Fruit fly (Drosophila melanogaster) whole organism, embryonic: ENCODE results near the gene Gcna.

Experiments used
- Antp ChIP-seq: fragments of 200-800 bp; sonication (Bioruptor generic); optimal IDR thresholded peaks from 3 replicates; lab custom pipeline; 2016; ENCODE audit warnings: missing biosample characterization, missing genetic modification characterization
- CG10565 ChIP-seq: fragments of 200-800 bp; sonication (Bioruptor generic); optimal IDR thresholded peaks from 3 replicates; lab custom pipeline; 2016; ENCODE audit warnings: missing biosample characterization, mild to moderate bottlenecking, missing genetic modification characterization
- CG11456 ChIP-seq: fragments of 200-800 bp; sonication (Bioruptor generic); IDR thresholded peaks from 3 replicates; pipeline ENCODE4 v1.3.6; 2022; ENCODE audit warnings: missing biosample characterization, missing genetic modification characterization
- CG13296 ChIP-seq: fragments of 200-800 bp; sonication (Bioruptor generic); optimal IDR thresholded peaks from 3 replicates; lab custom pipeline; 2018; ENCODE audit warnings: missing biosample characterization, mild to moderate bottlenecking, missing genetic modification characterization
- CG13624 ChIP-seq: fragments of 200-800 bp; sonication (Bioruptor generic); optimal IDR thresholded peaks from 2 replicates; lab custom pipeline; 2016; ENCODE audit warnings: missing biosample characterization, missing genetic modification characterization
- CG18599 ChIP-seq: fragments of 200-800 bp; sonication (Bioruptor generic); optimal IDR thresholded peaks from 3 replicates; lab custom pipeline; 2017; ENCODE audit warnings: missing biosample characterization, missing genetic modification characterization, mild to moderate bottlenecking, moderate library complexity, missing genetic modification reagents
- CG2678 ChIP-seq: fragments of 200-800 bp; sonication (Bioruptor generic); optimal IDR thresholded peaks from 3 replicates; lab custom pipeline; 2019; ENCODE audit warnings: missing biosample characterization, mild to moderate bottlenecking, missing genetic modification characterization, moderate library complexity
- CG31224 ChIP-seq: fragments of 200-800 bp; sonication (Bioruptor generic); IDR thresholded peaks from 2 replicates; pipeline ENCODE4 v1.3.6; 2022; ENCODE audit warnings: missing biosample characterization, missing genetic modification characterization
- CG31441 ChIP-seq: fragments of 200-800 bp; sonication (Bioruptor generic); IDR thresholded peaks from 2 replicates; pipeline ENCODE4 v1.3.6; 2022; ENCODE audit warnings: missing biosample characterization, missing genetic modification characterization
- CG4820 ChIP-seq: fragments of 200-800 bp; sonication (Bioruptor generic); optimal IDR thresholded peaks from 3 replicates; lab custom pipeline; 2016; ENCODE audit warnings: missing biosample characterization, missing genetic modification characterization
- CG6854 ChIP-seq: fragments of 200-800 bp; sonication (Bioruptor generic); optimal IDR thresholded peaks from 3 replicates; lab custom pipeline; 2017; ENCODE audit warnings: missing biosample characterization, mild to moderate bottlenecking, missing genetic modification characterization
- CG7372 ChIP-seq: fragments of 200-800 bp; sonication (Bioruptor generic); IDR thresholded peaks from 2 replicates; pipeline ENCODE4 v1.3.6; 2022; ENCODE audit warnings: missing biosample characterization, missing genetic modification characterization
- CG7839 ChIP-seq: fragments of 200-800 bp; sonication (Bioruptor generic); optimal IDR thresholded peaks from 3 replicates; lab custom pipeline; 2018; ENCODE audit warnings: missing biosample characterization, mild to moderate bottlenecking, missing genetic modification characterization, moderate library complexity
- CG8924 ChIP-seq: fragments of 200-800 bp; optimal IDR thresholded peaks from 3 replicates; lab custom pipeline; 2019; ENCODE audit warnings: missing biosample characterization, mild to moderate bottlenecking, missing genetic modification characterization, moderate library complexity
- CG9215 ChIP-seq: fragments of 200-800 bp; sonication (Bioruptor generic); IDR thresholded peaks from 2 replicates; pipeline ENCODE4 v1.3.6; 2022; ENCODE audit warnings: missing biosample characterization, missing genetic modification characterization
- CG9876 ChIP-seq: fragments of 200-800 bp; sonication (Bioruptor generic); optimal IDR thresholded peaks from 2 replicates; lab custom pipeline; 2016; ENCODE audit warnings: missing biosample characterization, missing genetic modification characterization
- Dek ChIP-seq: fragments of 200-800 bp; sonication (Bioruptor generic); optimal IDR thresholded peaks from 3 replicates; lab custom pipeline; 2019; ENCODE audit warnings: missing biosample characterization, mild to moderate bottlenecking, missing genetic modification characterization, moderate library complexity
- E2f2 ChIP-seq: fragments of 200-800 bp; sonication (Bioruptor generic); IDR thresholded peaks from 2 replicates; pipeline ENCODE4 v1.3.6; 2022; ENCODE audit warnings: missing biosample characterization, missing genetic modification characterization
- Hey ChIP-seq: fragments of 200-800 bp; sonication (Bioruptor generic); optimal IDR thresholded peaks from 3 replicates; lab custom pipeline; 2018; ENCODE audit warnings: missing biosample characterization, mild to moderate bottlenecking, missing genetic modification characterization
- Lhr ChIP-seq: fragments of 200-800 bp; sonication (Bioruptor generic); optimal IDR thresholded peaks from 3 replicates; lab custom pipeline; 2017; ENCODE audit warnings: mild to moderate bottlenecking, missing biosample characterization, missing genetic modification reagents, missing genetic modification characterization
- Mad ChIP-seq: fragments of 200-800 bp; sonication (Bioruptor generic); optimal IDR thresholded peaks from 2 replicates; lab custom pipeline; 2016; ENCODE audit warnings: missing biosample characterization, missing genetic modification characterization
- Med ChIP-seq: fragments of 200-800 bp; sonication (Bioruptor generic); peaks from one replicate; lab custom pipeline; 2016; ENCODE audit warnings: missing biosample characterization, missing genetic modification characterization, mild to moderate bottlenecking, inconsistent platforms, moderate library complexity
- Optix ChIP-seq: fragments of 200-800 bp; sonication (Bioruptor generic); IDR thresholded peaks from 3 replicates; pipeline ENCODE4 v1.3.6; 2022; ENCODE audit warnings: missing biosample characterization, missing genetic modification characterization
- Pdp1 ChIP-seq, 2 experiments: fragments of 200-800 bp; sonication (Bioruptor generic); optimal IDR thresholded peaks; 3 replicates each; lab custom pipeline; 2016; ENCODE audit warnings: missing biosample characterization in 2 of 2, missing genetic modification characterization in 2 of 2, mild to moderate bottlenecking in 1 of 2, moderate library complexity in 1 of 2
- Ravus ChIP-seq: fragments of 200-800 bp; sonication (Bioruptor generic); IDR thresholded peaks from 2 replicates; pipeline ENCODE4 v1.3.6; 2022; ENCODE audit warnings: missing biosample characterization, missing genetic modification characterization
- Stat92E ChIP-seq, 3 experiments: fragments of >200 bp in 2 of 3; fragments of 200-800 bp in 1 of 3; sonication (Bioruptor generic) in 1 of 3; optimal IDR thresholded peaks; 2 replicates each; lab custom pipeline; 2017 to 2019; ENCODE audit warnings: missing biosample characterization in 3 of 3, missing genetic modification characterization in 3 of 3, mild to moderate bottlenecking in 1 of 3, moderate library complexity in 1 of 3
- TFAM ChIP-seq: fragments of 200-800 bp; sonication (Bioruptor generic); optimal IDR thresholded peaks from 2 replicates; lab custom pipeline; 2017; ENCODE audit warnings: missing biosample characterization, missing genetic modification characterization, inconsistent platforms
- Usf ChIP-seq: fragments of 200-800 bp; sonication (Bioruptor generic); optimal IDR thresholded peaks from 2 replicates; lab custom pipeline; 2017; ENCODE audit warnings: missing genotype, missing biosample characterization, missing genetic modification characterization
- ac ChIP-seq: fragments of 200-800 bp; sonication (Bioruptor generic); optimal IDR thresholded peaks from 3 replicates; lab custom pipeline; 2017; ENCODE audit warnings: missing biosample characterization, mild to moderate bottlenecking, missing genetic modification characterization
- ara ChIP-seq: fragments of 200-800 bp; sonication (Bioruptor generic); IDR thresholded peaks from 2 replicates; pipeline ENCODE4 v1.3.6; 2022; ENCODE audit warnings: missing biosample characterization, missing genetic modification characterization
- az2 ChIP-seq: fragments of 200-800 bp; sonication (Bioruptor generic); optimal IDR thresholded peaks from 3 replicates; lab custom pipeline; 2016; ENCODE audit warnings: missing biosample characterization, missing genetic modification characterization
- chif ChIP-seq, 2 experiments: fragments of 200-800 bp; sonication (Bioruptor generic); optimal IDR thresholded peaks; 3 replicates each; lab custom pipeline; 2016; ENCODE audit warnings: missing biosample characterization in 2 of 2, missing genetic modification characterization in 2 of 2
- chn ChIP-seq: fragments of 200-800 bp; sonication (Bioruptor generic); optimal IDR thresholded peaks from 2 replicates; lab custom pipeline; 2016; ENCODE audit warnings: missing biosample characterization, missing genetic modification characterization
- ci ChIP-seq: fragments of 200-800 bp; sonication (Bioruptor generic); IDR thresholded peaks from 3 replicates; pipeline ENCODE4 v1.3.6; 2022; ENCODE audit warnings: missing biosample characterization, missing genetic modification characterization
- danr ChIP-seq: fragments of 200-800 bp; sonication (Bioruptor generic); IDR thresholded peaks from 2 replicates; pipeline ENCODE4 v1.3.6; 2022; ENCODE audit warnings: missing biosample characterization, missing genetic modification characterization
- dimm ChIP-seq: fragments of 200-800 bp; sonication (Bioruptor generic); IDR thresholded peaks from 2 replicates; pipeline ENCODE4 v1.3.6; 2022; ENCODE audit warnings: missing biosample characterization, missing genetic modification characterization
- gfzf ChIP-seq: fragments of 200-800 bp; sonication (Bioruptor generic); optimal IDR thresholded peaks from 2 replicates; lab custom pipeline; 2016; ENCODE audit warnings: missing biosample characterization, mild to moderate bottlenecking, missing genetic modification characterization, moderate library complexity
- hbn ChIP-seq: fragments of 200-800 bp; sonication (Bioruptor generic); IDR thresholded peaks from 2 replicates; pipeline ENCODE4 v1.3.6; 2022; ENCODE audit warnings: missing biosample characterization, missing genetic modification characterization; ENCODE audit not compliant: partially characterized antibody
- knrl ChIP-seq: fragments of 200-800 bp; sonication (Bioruptor generic); IDR thresholded peaks from 3 replicates; pipeline ENCODE4 v1.3.6; 2022; ENCODE audit warnings: missing biosample characterization, missing genetic modification characterization; ENCODE audit not compliant: partially characterized antibody
- lab ChIP-seq: fragments of 200-800 bp; sonication (Bioruptor generic); optimal IDR thresholded peaks from 3 replicates; lab custom pipeline; 2017; ENCODE audit warnings: missing biosample characterization, missing genetic modification characterization, mild to moderate bottlenecking, moderate library complexity, missing genetic modification reagents
- lola ChIP-seq, 3 experiments: fragments of >200 bp in 2 of 3; fragments of 200-800 bp in 1 of 3; sonication (Bioruptor generic) in 1 of 3; optimal IDR thresholded peaks; 2 replicates each; lab custom pipeline; 2017 to 2019; ENCODE audit warnings: missing biosample characterization in 3 of 3, missing genetic modification characterization in 3 of 3, mild to moderate bottlenecking in 1 of 3, moderate library complexity in 1 of 3
- pb ChIP-seq: fragments of 200-800 bp; sonication (Bioruptor generic); optimal IDR thresholded peaks from 3 replicates; lab custom pipeline; 2016; ENCODE audit warnings: missing biosample characterization, missing genetic modification characterization
- peb ChIP-seq: fragments of 200-800 bp; sonication (Bioruptor generic); IDR thresholded peaks from 2 replicates; pipeline ENCODE4 v1.3.6; 2022; ENCODE audit warnings: missing biosample characterization, missing genetic modification characterization
- ro ChIP-seq: fragments of 200-800 bp; sonication (Bioruptor generic); IDR thresholded peaks from 2 replicates; pipeline ENCODE4 v1.3.6; 2022; ENCODE audit warnings: missing biosample characterization, missing genetic modification characterization
- salm ChIP-seq: fragments of 200-800 bp; sonication (Bioruptor generic); optimal IDR thresholded peaks from 2 replicates; lab custom pipeline; 2018; ENCODE audit warnings: missing biosample characterization, mild to moderate bottlenecking, missing genetic modification characterization
- schlank ChIP-seq: fragments of 200-800 bp; sonication (Bioruptor generic); optimal IDR thresholded peaks from 2 replicates; lab custom pipeline; 2018; ENCODE audit warnings: missing biosample characterization, mild to moderate bottlenecking, missing genetic modification characterization
- scrt ChIP-seq: fragments of 200-800 bp; sonication (Bioruptor generic); optimal IDR thresholded peaks from 2 replicates; lab custom pipeline; 2018; ENCODE audit warnings: missing biosample characterization, mild to moderate bottlenecking, missing genetic modification characterization, moderate library complexity
- sima ChIP-seq: fragments of 200-800 bp; sonication (Bioruptor generic); optimal IDR thresholded peaks from 2 replicates; lab custom pipeline; 2016; ENCODE audit warnings: missing biosample characterization, missing genetic modification characterization
- sug ChIP-seq: fragments of 200-800 bp; optimal IDR thresholded peaks from 2 replicates; lab custom pipeline; 2019; ENCODE audit warnings: missing biosample characterization, mild to moderate bottlenecking, missing genetic modification characterization, moderate library complexity
- tgo ChIP-seq: fragments of 200-800 bp; sonication (Bioruptor generic); IDR thresholded peaks from 3 replicates; pipeline ENCODE4 v1.3.6; 2022; ENCODE audit warnings: missing biosample characterization, missing genetic modification characterization
- vfl ChIP-seq: fragments of 200-800 bp; sonication (Bioruptor generic); optimal IDR thresholded peaks from 2 replicates; lab custom pipeline; 2016; ENCODE audit warnings: missing biosample characterization, missing genetic modification characterization
- vnd ChIP-seq: fragments of 200-800 bp; sonication (Bioruptor generic); IDR thresholded peaks from 3 replicates; pipeline ENCODE4 v1.3.6; 2022; ENCODE audit warnings: missing biosample characterization, missing genetic modification characterization; ENCODE audit not compliant: partially characterized antibody

Gcna gene

DNA sequence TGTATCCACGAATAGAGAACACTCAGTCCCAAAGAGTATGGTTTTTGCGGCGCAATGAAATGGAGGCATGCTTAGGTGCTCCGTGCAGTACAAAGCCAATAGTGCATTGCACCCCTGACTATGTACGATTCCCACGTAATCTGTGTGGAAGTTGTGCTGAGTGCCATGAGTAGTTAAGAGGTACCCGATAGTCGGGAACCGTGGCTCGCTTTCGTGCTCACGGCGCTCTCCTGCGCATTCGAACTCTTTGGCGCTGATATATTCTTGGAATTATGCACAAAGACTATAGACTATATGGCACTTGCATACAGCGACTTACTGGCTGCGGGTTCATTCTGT lies 41.1 kb downstream of the Gcna start (continued):
- TF ChIP-seq knrl (GFP tag; lab: Robert Waterston, UW): no peak
- TF ChIP-seq CG31224 (GFP tag; lab: Robert Waterston, UW): no peak
- TF ChIP-seq sima (GFP tag; lab: Kevin White, UChicago): no peak
- no peak for TF ChIP-seq az2 (GFP tag; lab: Kevin White, UChicago)
- no peak for TF ChIP-seq CG6854
- no peak for TF ChIP-seq Mad (GFP tag; lab: Kevin White, UChicago)
- TF ChIP-seq chif (GFP tag; optimal IDR thresholded peaks at IDR 0.05; lab: Kevin White, UChicago): no peak
- TF ChIP-seq lab (GFP tag; lab: Kevin White, UChicago): peak; percentile 4
- TF ChIP-seq Optix (GFP tag; lab: Robert Waterston, UW): 0 out of 3 replicates have a peak, but pooled peaks have one; percentile 39
- TF ChIP-seq vfl (GFP tag; lab: Kevin White, UChicago): no peak
- TF ChIP-seq CG9215: no peak
- no peak for TF ChIP-seq ro
- no peak for TF ChIP-seq CG11456 (GFP tag; lab: Robert Waterston, UW)
- TF ChIP-seq Dek (tag; lab: Kevin White, UChicago): no peak
- no peak for TF ChIP-seq E2f2 (GFP tag; lab: Robert Waterston, UW)
- peak; percentile 1 for TF ChIP-seq Antp (GFP tag; lab: Kevin White, UChicago)
- TF ChIP-seq Lhr (GFP tag; lab: Kevin White, UChicago): no peak
- TF ChIP-seq Pdp1 (GFP tag; optimal IDR thresholded peaks at IDR 0.05; lab: Kevin White, UChicago): no peak
- no peak for TF ChIP-seq Usf (GFP tag; lab: Kevin White, UChicago)
- no peak for TF ChIP-seq tgo (GFP tag; lab: Robert Waterston, UW)
- peak; percentile 58 for TF ChIP-seq Med
- TF ChIP-seq ci (GFP tag; lab: Robert Waterston, UW): no peak
- no peak for TF ChIP-seq peb (GFP tag; lab: Robert Waterston, UW)
- no peak for TF ChIP-seq CG31441
- no peak for TF ChIP-seq CG7372 (GFP tag; lab: Robert Waterston, UW)
- no peak for TF ChIP-seq TFAM (GFP tag; lab: Kevin White, UChicago)
- TF ChIP-seq pb (GFP tag; lab: Kevin White, UChicago): no peak
- TF ChIP-seq CG13624 (GFP tag; lab: Kevin White, UChicago): peak; percentile 26
- TF ChIP-seq Stat92E (GFP tag; optimal IDR thresholded peaks at IDR 0.05; lab: Kevin White, UChicago): no peak
- TF ChIP-seq CG4820 (GFP tag; lab: Kevin White, UChicago): no peak
- TF ChIP-seq Hey (tag; lab: Kevin White, UChicago): no peak
- TF ChIP-seq CG2678 (tag; lab: Kevin White, UChicago): peak; percentile 22
- TF ChIP-seq ac (GFP tag; lab: Kevin White, UChicago): no peak
- peak; percentile 44 for TF ChIP-seq CG18599 (GFP tag; lab: Kevin White, UChicago)
- no peak for TF ChIP-seq CG9876 (GFP tag; lab: Kevin White, UChicago)
- TF ChIP-seq dimm (GFP tag; lab: Robert Waterston, UW): no peak
- TF ChIP-seq vnd (GFP tag; lab: Robert Waterston, UW): no peak
- no peak for TF ChIP-seq hbn (GFP tag; lab: Robert Waterston, UW)
- no peak for TF ChIP-seq danr
- TF ChIP-seq salm (tag; lab: Kevin White, UChicago): no peak
- no peak for TF ChIP-seq sug (tag; lab: Kevin White, UChicago)
- no peak for TF ChIP-seq CG13296 (GFP tag; lab: Kevin White, UChicago)
- TF ChIP-seq chn (GFP tag; lab: Kevin White, UChicago): no peak
- no peak for TF ChIP-seq gfzf (GFP tag; lab: Kevin White, UChicago)
- no peak for TF ChIP-seq ara
- no peak for TF ChIP-seq CG10565 (GFP tag; lab: Kevin White, UChicago)
- peak; percentile 35 for TF ChIP-seq CG7839 (tag; lab: Kevin White, UChicago)
- TF ChIP-seq scrt (GFP tag; lab: Kevin White, UChicago): no peak
- TF ChIP-seq lola (GFP tag; optimal IDR thresholded peaks at IDR 0.05; lab: Kevin White, UChicago): no peak
- no peak for TF ChIP-seq Ravus (GFP tag; lab: Robert Waterston, UW)
- no peak for TF ChIP-seq schlank (tag; lab: Kevin White, UChicago)
- no peak for TF ChIP-seq CG8924
